Worm (Caenorhabditis elegans) whole organism, L1 larva: ENCODE results near the gene R102.2.

Experiments
- C16A3.4 ChIP-seq: fragments of 150-350 bp; optimal IDR thresholded peaks from 2 replicates; lab custom pipeline; 2014; ENCODE audit warnings: missing biosample characterization, missing genetic modification characterization
- F16B12.6 ChIP-seq: fragments of 150-350 bp; optimal IDR thresholded peaks from 2 replicates; lab custom pipeline; 2014; ENCODE audit warnings: missing biosample characterization, missing genetic modification characterization
- aha-1 ChIP-seq: fragments of 150-350 bp; optimal IDR thresholded peaks from 2 replicates; lab custom pipeline; 2014; ENCODE audit warnings: missing biosample characterization, missing genetic modification characterization
- aly-2 ChIP-seq: fragments of 150-350 bp; optimal IDR thresholded peaks from 2 replicates; lab custom pipeline; 2014; ENCODE audit warnings: missing biosample characterization, missing genetic modification characterization
- ama-1 ChIP-seq: fragments of 150-350 bp; optimal IDR thresholded peaks from 2 replicates; lab custom pipeline; 2014
- ceh-8 ChIP-seq: fragments of 200-800 bp; sonication (Bioruptor generic); optimal IDR thresholded peaks from 2 replicates; lab custom pipeline; 2018; ENCODE audit warnings: mild to moderate bottlenecking, missing genetic modification characterization, moderate library complexity, missing compliant biosample characterization
- ceh-90 ChIP-seq: sonication (generic microtip); optimal IDR thresholded peaks from 2 replicates; lab custom pipeline; 2016; ENCODE audit warnings: missing genetic modification characterization, missing compliant biosample characterization
- dsc-1 ChIP-seq: sonication (generic microtip); optimal IDR thresholded peaks from 2 replicates; lab custom pipeline; 2016; ENCODE audit warnings: mild to moderate bottlenecking, missing genetic modification characterization, missing compliant biosample characterization
- efl-1 ChIP-seq, 4 experiments: fragments of 150-350 bp; optimal IDR thresholded peaks in 3 of 4; peaks in 1 of 4; 1 replicate in 1 of 4; 2 replicates in 3 of 4; lab custom pipeline; 2014; ENCODE audit warnings: missing biosample characterization in 2 of 4, missing genetic modification characterization in 2 of 4, missing genetic modification reagents in 2 of 4
- efl-3 ChIP-seq: fragments of 200-800 bp; sonication (Bioruptor generic); optimal IDR thresholded peaks from 2 replicates; lab custom pipeline; 2018; ENCODE audit warnings: mild to moderate bottlenecking, missing genetic modification characterization, missing compliant biosample characterization
- egl-13 ChIP-seq: sonication (generic microtip); optimal IDR thresholded peaks from 2 replicates; lab custom pipeline; 2016; ENCODE audit warnings: missing genotype, missing genetic modification reagents, missing genetic modification characterization, missing compliant biosample characterization
- egl-27 ChIP-seq, 2 experiments: fragments of 150-350 bp in 1 of 2; sonication (generic microtip); optimal IDR thresholded peaks; 3 replicates each; lab custom pipeline; 2017 to 2018; ENCODE audit warnings: missing biosample characterization in 2 of 2, missing genetic modification characterization in 2 of 2, missing genetic modification reagents in 2 of 2
- elt-2 ChIP-seq: sonication (generic microtip); optimal IDR thresholded peaks from 2 replicates; lab custom pipeline; 2016; ENCODE audit warnings: missing genetic modification characterization, mild to moderate bottlenecking, inconsistent platforms, missing compliant biosample characterization, missing genetic modification reagents
- elt-3 ChIP-seq, 6 experiments: fragments of 150-350 bp in 1 of 6; sonication (generic microtip); optimal IDR thresholded peaks; 2 replicates each; lab custom pipeline; 2017 to 2018; ENCODE audit warnings: missing biosample characterization in 6 of 6, missing genetic modification characterization in 6 of 6, inconsistent platforms in 1 of 6
- fkh-10 ChIP-seq: sonication (generic microtip); optimal IDR thresholded peaks from 2 replicates; lab custom pipeline; 2017; ENCODE audit warnings: missing biosample characterization, missing genetic modification reagents, missing genetic modification characterization
- fkh-4 ChIP-seq: sonication (generic microtip); optimal IDR thresholded peaks from 2 replicates; lab custom pipeline; 2016; ENCODE audit warnings: missing compliant biosample characterization, missing genetic modification characterization, borderline replicate concordance
- fkh-8 ChIP-seq: sonication (generic microtip); optimal IDR thresholded peaks from 2 replicates; lab custom pipeline; 2016; ENCODE audit warnings: mild to moderate bottlenecking, missing genetic modification characterization, missing compliant biosample characterization
- fos-1 ChIP-seq: fragments of 150-350 bp; optimal IDR thresholded peaks from 2 replicates; lab custom pipeline; 2014; ENCODE audit warnings: missing biosample characterization, missing genetic modification characterization
- grh-1 ChIP-seq: fragments of 200-800 bp; sonication (Bioruptor generic); IDR thresholded peaks from 2 replicates; pipeline ENCODE4 v1.3.6; 2022; ENCODE audit warnings: missing genetic modification reagents, missing genetic modification characterization, missing compliant biosample characterization
- hlh-4 ChIP-seq: sonication (generic microtip); optimal IDR thresholded peaks from 2 replicates; lab custom pipeline; 2016; ENCODE audit warnings: mild to moderate bottlenecking, missing genetic modification characterization, missing compliant biosample characterization
- hpl-2 ChIP-seq: fragments of 150-350 bp; optimal IDR thresholded peaks from 2 replicates; lab custom pipeline; 2014; ENCODE audit warnings: missing biosample characterization, missing genetic modification reagents, missing genetic modification characterization
- irx-1 ChIP-seq: sonication (generic microtip); optimal IDR thresholded peaks from 2 replicates; lab custom pipeline; 2016; ENCODE audit warnings: missing genetic modification characterization, missing compliant biosample characterization
- isw-1 ChIP-seq: fragments of 200-800 bp; sonication (Bioruptor generic); IDR thresholded peaks from 2 replicates; pipeline ENCODE4 v1.3.6; 2022; ENCODE audit warnings: missing genetic modification characterization, missing compliant biosample characterization
- lin-14 ChIP-seq: fragments of 200-800 bp; sonication (Bioruptor generic); optimal IDR thresholded peaks from 2 replicates; lab custom pipeline; 2018; ENCODE audit warnings: mild to moderate bottlenecking, missing genetic modification characterization, moderate library complexity, missing compliant biosample characterization
- lin-15B ChIP-seq: fragments of 150-350 bp; sonication (generic microtip); optimal IDR thresholded peaks from 3 replicates; lab custom pipeline; 2014; ENCODE audit warnings: missing biosample characterization, missing genetic modification characterization
- lin-35 ChIP-seq, 2 experiments: fragments of 150-350 bp; optimal IDR thresholded peaks; 2 replicates each; lab custom pipeline; 2014; ENCODE audit warnings: missing biosample characterization in 2 of 2, missing genetic modification characterization in 2 of 2, missing genetic modification reagents in 2 of 2
- lin-39 ChIP-seq: fragments of 150-350 bp; optimal IDR thresholded peaks from 2 replicates; lab custom pipeline; 2014; ENCODE audit warnings: missing biosample characterization, missing genetic modification reagents, missing genetic modification characterization
- lsy-2 ChIP-seq, 2 experiments: fragments of 150-350 bp; optimal IDR thresholded peaks; 2 replicates each; lab custom pipeline; 2014; ENCODE audit warnings: missing biosample characterization in 2 of 2, missing genetic modification characterization in 2 of 2
- mdl-1 ChIP-seq, 2 experiments: fragments of 150-350 bp; optimal IDR thresholded peaks; 2 replicates each; lab custom pipeline; 2014 to 2017; ENCODE audit warnings: missing biosample characterization in 2 of 2, missing genetic modification characterization in 2 of 2, inconsistent platforms in 1 of 2
- mef-2 ChIP-seq: fragments of 150-350 bp; optimal IDR thresholded peaks from 2 replicates; lab custom pipeline; 2014; ENCODE audit warnings: missing biosample characterization, missing genetic modification characterization
- mep-1 ChIP-seq: fragments of 150-350 bp; optimal IDR thresholded peaks from 2 replicates; lab custom pipeline; 2014; ENCODE audit warnings: missing biosample characterization, missing genetic modification characterization
- nhr-11 ChIP-seq: fragments of 150-350 bp; optimal IDR thresholded peaks from 2 replicates; lab custom pipeline; 2014; ENCODE audit warnings: missing biosample characterization, missing genetic modification characterization
- nhr-12 ChIP-seq: sonication (generic microtip); optimal IDR thresholded peaks from 2 replicates; lab custom pipeline; 2017; ENCODE audit warnings: missing biosample characterization, missing genetic modification characterization
- nhr-19 ChIP-seq: fragments of 200-800 bp; sonication (Bioruptor generic); conservative IDR thresholded peaks from 2 replicates; pipeline ENCODE4 v1.3.6; 2022; ENCODE audit warnings: missing genetic modification characterization, missing compliant biosample characterization
- nhr-47 ChIP-seq: sonication (generic microtip); optimal IDR thresholded peaks from 2 replicates; lab custom pipeline; 2016; ENCODE audit warnings: mild to moderate bottlenecking, missing genetic modification characterization, moderate library complexity, missing compliant biosample characterization
- nhr-71 ChIP-seq: sonication (generic microtip); optimal IDR thresholded peaks from 2 replicates; lab custom pipeline; 2016; ENCODE audit warnings: mild to moderate bottlenecking, missing genetic modification characterization, moderate library complexity, missing compliant biosample characterization
- nhr-77 ChIP-seq: fragments of 150-350 bp; optimal IDR thresholded peaks from 2 replicates; lab custom pipeline; 2014; ENCODE audit warnings: missing biosample characterization, missing genetic modification characterization
- nhr-84 ChIP-seq: sonication (generic microtip); optimal IDR thresholded peaks from 2 replicates; lab custom pipeline; 2017; ENCODE audit warnings: missing biosample characterization, missing genetic modification characterization
- nhr-85 ChIP-seq: sonication (generic microtip); peaks from one replicate; lab custom pipeline; 2016; ENCODE audit warnings: missing genetic modification characterization, inconsistent platforms, missing compliant biosample characterization
- nhr-90 ChIP-seq: sonication (generic microtip); optimal IDR thresholded peaks from 2 replicates; lab custom pipeline; 2016; ENCODE audit warnings: mild to moderate bottlenecking, missing genetic modification characterization, missing compliant biosample characterization; ENCODE audit not compliant: poor library complexity
- pag-3 ChIP-seq: sonication (generic microtip); optimal IDR thresholded peaks from 2 replicates; lab custom pipeline; 2017; ENCODE audit warnings: missing genetic modification characterization, mild to moderate bottlenecking, missing compliant biosample characterization, antibody characterized with exemption, borderline replicate concordance; ENCODE audit not compliant: insufficient read depth
- pax-3 ChIP-seq: fragments of 200-800 bp; sonication (Bioruptor generic); optimal IDR thresholded peaks from 2 replicates; lab custom pipeline; 2018; ENCODE audit warnings: mild to moderate bottlenecking, missing genetic modification characterization, moderate library complexity, missing compliant biosample characterization
- pqm-1 ChIP-seq: sonication (generic microtip); optimal IDR thresholded peaks from 3 replicates; lab custom pipeline; 2017; ENCODE audit warnings: missing biosample characterization, missing genetic modification characterization
- skn-1 ChIP-seq: fragments of 150-350 bp; optimal IDR thresholded peaks from 2 replicates; lab custom pipeline; 2014; ENCODE audit warnings: missing biosample characterization, missing genetic modification characterization
- sup-37 ChIP-seq: fragments of 200-800 bp; sonication (Bioruptor generic); optimal IDR thresholded peaks from 2 replicates; lab custom pipeline; 2018; ENCODE audit warnings: mild to moderate bottlenecking, missing genetic modification characterization, missing compliant biosample characterization
- swsn-7 ChIP-seq: sonication (generic microtip); optimal IDR thresholded peaks from 2 replicates; lab custom pipeline; 2016; ENCODE audit warnings: missing genetic modification characterization, missing compliant biosample characterization
- tbx-2 ChIP-seq: sonication (generic microtip); optimal IDR thresholded peaks from 2 replicates; lab custom pipeline; 2016; ENCODE audit warnings: missing genetic modification characterization, missing compliant biosample characterization
- unc-30 ChIP-seq: sonication (generic microtip); optimal IDR thresholded peaks from 2 replicates; lab custom pipeline; 2017; ENCODE audit warnings: missing biosample characterization, missing genetic modification characterization
- unc-86 ChIP-seq: sonication (generic microtip); optimal IDR thresholded peaks from 2 replicates; lab custom pipeline; 2016; ENCODE audit warnings: missing genetic modification characterization, missing compliant biosample characterization
- vab-15 ChIP-seq: sonication (generic microtip); optimal IDR thresholded peaks from 2 replicates; lab custom pipeline; 2017; ENCODE audit warnings: missing genotype, mild to moderate bottlenecking, missing genetic modification characterization, missing compliant biosample characterization
- zag-1 ChIP-seq: fragments of 150-350 bp; optimal IDR thresholded peaks from 2 replicates; lab custom pipeline; 2014; ENCODE audit warnings: missing biosample characterization, missing genetic modification characterization
- zip-4 ChIP-seq: fragments of 200-800 bp; sonication (Bioruptor generic); optimal IDR thresholded peaks from 2 replicates; lab custom pipeline; 2018; ENCODE audit warnings: mild to moderate bottlenecking, missing genetic modification characterization, moderate library complexity, missing compliant biosample characterization
- ztf-11 ChIP-seq, 2 experiments: sonication (generic microtip); optimal IDR thresholded peaks; 2 replicates each; lab custom pipeline; 2016 to 2017; ENCODE audit warnings: missing genetic modification characterization in 2 of 2, missing biosample characterization in 1 of 2, missing compliant biosample characterization in 1 of 2
- ztf-4 ChIP-seq: fragments of 150-350 bp; optimal IDR thresholded peaks from 2 replicates; lab custom pipeline; 2014; ENCODE audit warnings: missing biosample characterization, missing genetic modification characterization

R102.2 gene

ce11 chrIV:10714594-10714993 is 27.2 kb downstream of the R102.2 start (continued):
- no peak for TF ChIP-seq efl-3
- no peak for TF ChIP-seq elt-2 (tag; lab: Kevin White, UChicago)
- peak; percentile 68 for TF ChIP-seq nhr-85
- peak; percentile 23 to 29 for TF ChIP-seq efl-1 (optimal IDR thresholded peaks at IDR 0.05; lab: Kevin White, UChicago)
- TF ChIP-seq efl-1 (GFP tag; optimal IDR thresholded peaks at IDR 0.05 in 1 of 2; lab: Kevin White, UChicago): peak; percentile 0 to 89
- TF ChIP-seq nhr-77 (tag; lab: Kevin White, UChicago): peak; percentile 28
- no peak for TF ChIP-seq lin-39
- peak; percentile 75 for TF ChIP-seq lin-14 (GFP tag; lab: Kevin White, UChicago)
- peak; percentile 42 for TF ChIP-seq fkh-8
- no peak for TF ChIP-seq ztf-4 (tag; lab: Kevin White, UChicago)
- TF ChIP-seq C16A3.4: no peak
- no peak for TF ChIP-seq egl-27 (tag; optimal IDR thresholded peaks at IDR 0.05; lab: Kevin White, UChicago)
- no peak for TF ChIP-seq F16B12.6 (tag; lab: Kevin White, UChicago)
- TF ChIP-seq aha-1 (tag; lab: Kevin White, UChicago): no peak
- TF ChIP-seq irx-1 (tag; lab: Kevin White, UChicago): no peak
- peak; percentile 23 for TF ChIP-seq swsn-7 (tag; lab: Kevin White, UChicago)
- no peak for TF ChIP-seq fkh-10 (GFP tag; lab: Kevin White, UChicago)
- TF ChIP-seq mef-2 (tag; lab: Kevin White, UChicago): no peak
- no peak for TF ChIP-seq sup-37 (GFP tag; lab: Kevin White, UChicago)
- TF ChIP-seq aly-2 (tag; lab: Kevin White, UChicago): no peak
- peak in 1 of 2 experiments; percentile 46 for TF ChIP-seq lin-35 (GFP tag; optimal IDR thresholded peaks at IDR 0.05; lab: Kevin White, UChicago)
- no peak for TF ChIP-seq isw-1 (GFP tag; lab: Robert Waterston, UW)
- TF ChIP-seq dsc-1 (tag; lab: Kevin White, UChicago): no peak
- no peak for TF ChIP-seq pqm-1 (tag; lab: Kevin White, UChicago)
- TF ChIP-seq zag-1 (tag; lab: Kevin White, UChicago): no peak
- no peak for TF ChIP-seq lin-15B (tag; lab: Kevin White, UChicago)
- TF ChIP-seq nhr-11: no peak
- TF ChIP-seq unc-30: no peak
- no peak for TF ChIP-seq ceh-90 (tag; lab: Kevin White, UChicago)
- no peak for TF ChIP-seq egl-13 (tag; lab: Kevin White, UChicago)
- TF ChIP-seq mdl-1 (tag; optimal IDR thresholded peaks at IDR 0.05; lab: Kevin White, UChicago): no peak
- TF ChIP-seq mep-1: peak; percentile 59
- peak; percentile 15 to 33 for TF ChIP-seq lsy-2 (tag; optimal IDR thresholded peaks at IDR 0.05; lab: Kevin White, UChicago)
- TF ChIP-seq tbx-2 (tag; lab: Kevin White, UChicago): no peak
- TF ChIP-seq skn-1 (tag; lab: Kevin White, UChicago): no peak
- TF ChIP-seq nhr-71 (tag; lab: Kevin White, UChicago): peak; percentile 45
- TF ChIP-seq nhr-19 (GFP tag; lab: Robert Waterston, UW): no peak
- no peak for TF ChIP-seq ama-1 (lab: Kevin White, UChicago)
- TF ChIP-seq nhr-90 (tag; lab: Kevin White, UChicago): peak; percentile 22
- TF ChIP-seq nhr-12 (tag; lab: Kevin White, UChicago): no peak
- no peak for TF ChIP-seq fos-1
- no peak for TF ChIP-seq elt-3 (tag; optimal IDR thresholded peaks at IDR 0.05; lab: Kevin White, UChicago)
- TF ChIP-seq pag-3 (tag; lab: Kevin White, UChicago): no peak
- no peak for TF ChIP-seq unc-86
- TF ChIP-seq ceh-8 (GFP tag; lab: Kevin White, UChicago): no peak
- TF ChIP-seq vab-15 (tag; lab: Kevin White, UChicago): no peak
- no peak for TF ChIP-seq fkh-4 (tag; lab: Kevin White, UChicago)
- no peak for TF ChIP-seq pax-3
- no peak for TF ChIP-seq hpl-2 (GFP tag; lab: Kevin White, UChicago)
- no peak for TF ChIP-seq ztf-11 (tag; optimal IDR thresholded peaks at IDR 0.05; lab: Kevin White, UChicago)
- TF ChIP-seq nhr-84 (tag; lab: Kevin White, UChicago): no peak
- no peak for TF ChIP-seq zip-4 (GFP tag; lab: Kevin White, UChicago)
- TF ChIP-seq nhr-47: peak; percentile 10
- no peak for TF ChIP-seq hlh-4 (tag; lab: Kevin White, UChicago)
- TF ChIP-seq grh-1 (GFP tag; lab: Robert Waterston, UW): no peak
